Worm (Caenorhabditis elegans): ENCODE results near the gene ZK829.7.

ZK829.7 gene

DNA sequence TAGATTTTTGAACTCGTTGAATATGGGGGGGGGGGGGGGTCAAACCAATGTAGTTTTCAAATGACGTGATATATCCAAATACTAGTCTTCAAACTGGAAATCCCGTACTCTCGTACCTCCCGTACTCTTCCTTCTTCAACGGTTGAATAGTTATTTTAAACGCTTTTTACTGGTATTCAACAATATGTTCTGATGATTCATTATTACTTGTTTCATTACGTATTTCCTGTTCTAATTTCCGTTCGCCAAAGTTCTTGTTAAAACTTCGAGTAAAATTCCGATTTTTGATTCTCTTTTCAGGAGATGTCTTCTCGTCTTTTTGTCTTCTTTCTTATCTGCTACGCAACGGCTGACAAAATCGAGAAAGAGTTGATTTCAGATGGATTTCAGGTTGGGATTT lies 30.8 kb downstream of the ZK829.7 start, which contains the start of gene nhx-9:
Gene nhx-9, plus strand, starts transcription at position 301 of the 400 bp plus-strand sequence.
- TF ChIP-seq pqm-1 (tag; optimal IDR thresholded peaks at IDR 0.05) (no peak), ztf-4 (tag; optimal IDR thresholded peaks at IDR 0.05) (no peak), fkh-10 (GFP tag; optimal IDR thresholded peaks at IDR 0.05) (no peak), nhr-77 (tag; optimal IDR thresholded peaks at IDR 0.05) (no peak), mml-1 (tag; optimal IDR thresholded peaks at IDR 0.05) (no peak), pha-4 (tag; optimal IDR thresholded peaks at IDR 0.05) (no peak), skn-1 (tag; optimal IDR thresholded peaks at IDR 0.05) (no peak), R02D3.7 (tag; optimal IDR thresholded peaks at IDR 0.05) (no peak), daf-12 (tag; optimal IDR thresholded peaks at IDR 0.05) (no peak), ceh-28 (tag; optimal IDR thresholded peaks at IDR 0.05) (no peak), nhr-23 (tag; optimal IDR thresholded peaks at IDR 0.05) (no peak), nhr-76 (tag; optimal IDR thresholded peaks at IDR 0.05) (no peak), elt-1 (tag; optimal IDR thresholded peaks at IDR 0.05) (no peak), elt-2 (tag; optimal IDR thresholded peaks at IDR 0.05) (no peak), nfya-1 (tag; optimal IDR thresholded peaks at IDR 0.05; ENCODE audit: insufficient read depth) (no peak), nhr-43 (tag; optimal IDR thresholded peaks at IDR 0.05; ENCODE audit: poor library complexity, severe bottlenecking) (no peak), zag-1 (tag; optimal IDR thresholded peaks at IDR 0.05) (no peak)

DNA sequence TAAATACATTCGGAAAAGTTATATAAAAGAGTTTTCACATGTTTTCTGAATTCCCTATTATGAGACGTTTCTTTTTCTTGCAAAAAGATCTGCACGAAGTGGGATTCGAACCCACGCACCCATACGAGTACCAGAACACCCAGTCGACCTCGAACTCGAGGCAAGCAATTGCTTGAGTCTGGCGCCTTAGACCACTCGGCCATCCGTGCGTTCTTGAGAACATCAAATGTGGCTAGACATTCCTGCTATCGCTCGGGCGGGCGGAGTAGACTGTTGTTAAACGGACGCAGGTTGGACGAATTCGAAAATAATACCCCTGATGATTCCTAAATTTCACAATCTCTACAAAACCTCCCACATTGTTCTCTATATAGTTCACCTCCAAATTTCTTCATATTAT lies 32.9 kb downstream of the ZK829.7 start:
- no peak for TF ChIP-seq eor-1 (tag; optimal IDR thresholded peaks at IDR 0.05)
- peak; percentile 33 for TF ChIP-seq nhr-23 (tag; optimal IDR thresholded peaks at IDR 0.05)
- peak in 1 of 3 experiments; percentile 41 for TF ChIP-seq elt-3 (tag; optimal IDR thresholded peaks at IDR 0.05)
- peak; percentile 22 for TF ChIP-seq hmg-11 (tag; optimal IDR thresholded peaks at IDR 0.05)
- peak; percentile 37 for TF ChIP-seq elt-2 (tag; optimal IDR thresholded peaks at IDR 0.05)
- peak; percentile 31 for TF ChIP-seq lsy-12 (tag; optimal IDR thresholded peaks at IDR 0.05)
- TF ChIP-seq fkh-2 (tag; optimal IDR thresholded peaks at IDR 0.05), result no peak
- peak; percentile 60 for TF ChIP-seq nhr-43 (tag; optimal IDR thresholded peaks at IDR 0.05; ENCODE audit: poor library complexity, severe bottlenecking)
- peak; percentile 41 for TF ChIP-seq lin-39 (tag; optimal IDR thresholded peaks at IDR 0.05)
- no peak for TF ChIP-seq mml-1 (tag; optimal IDR thresholded peaks at IDR 0.05)
- no peak for TF ChIP-seq ztf-11 (tag; optimal IDR thresholded peaks at IDR 0.05)
- TF ChIP-seq nfya-1 (tag; optimal IDR thresholded peaks at IDR 0.05; ENCODE audit: insufficient read depth), result peak; percentile 51
- peak; percentile 56 for TF ChIP-seq nhr-25 (tag; optimal IDR thresholded peaks at IDR 0.05)

DNA sequence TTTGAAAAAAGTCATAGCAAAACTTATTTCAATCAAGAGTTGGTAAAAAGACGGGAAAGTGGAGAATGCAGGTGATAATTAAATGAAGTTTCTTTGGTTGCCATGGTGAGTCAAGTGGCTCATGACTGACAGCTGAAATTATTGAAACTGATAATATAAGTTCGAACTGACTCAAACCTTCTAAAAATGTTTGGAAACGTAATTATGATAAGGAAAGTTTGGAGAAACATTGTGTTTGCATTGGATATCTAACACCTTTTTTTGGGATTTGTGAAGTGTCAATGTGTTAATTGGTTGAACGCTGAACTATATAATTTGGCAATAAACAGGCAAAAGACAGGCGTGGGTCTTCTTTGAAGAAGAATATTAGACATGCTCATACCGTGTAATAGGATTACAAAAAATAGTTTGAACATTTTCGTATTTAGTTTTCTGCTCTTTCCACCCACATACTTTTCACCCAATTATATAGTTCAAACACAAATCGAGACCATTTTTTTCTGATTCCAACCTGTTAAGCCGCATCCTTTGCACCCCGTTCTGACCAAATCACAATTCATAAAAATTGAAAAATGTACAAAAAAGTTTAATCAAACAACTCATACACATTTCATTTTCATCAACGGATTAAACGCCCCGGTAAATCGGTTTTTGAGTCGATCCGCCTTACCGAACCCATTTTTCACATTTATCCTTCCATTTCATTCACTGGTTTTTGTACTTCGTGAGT lies 35.8 kb downstream of the ZK829.7 start, which contains the start of the genes srlf-33 and srlf-32:
Gene srlf-33, minus strand, starts transcription at position 101 of the 730 bp plus-strand sequence.
Gene srlf-32, plus strand, starts transcription at position 680 of the 730 bp plus-strand sequence.
- TF ChIP-seq fos-1 (tag; optimal IDR thresholded peaks at IDR 0.05) (no peak), jun-1 (tag; optimal IDR thresholded peaks at IDR 0.05) (no peak), ztf-11 (tag; optimal IDR thresholded peaks at IDR 0.05) (no peak), fkh-10 (GFP tag; optimal IDR thresholded peaks at IDR 0.05) (no peak), skn-1 (tag; optimal IDR thresholded peaks at IDR 0.05) (no peak), elt-3 (tag; optimal IDR thresholded peaks at IDR 0.05) (no peak), sea-2 (GFP tag; optimal IDR thresholded peaks at IDR 0.05) (no peak), ceh-28 (tag; optimal IDR thresholded peaks at IDR 0.05) (no peak), ama-1 (optimal IDR thresholded peaks at IDR 0.05) (no peak), lsy-12 (tag; optimal IDR thresholded peaks at IDR 0.05) (no peak), nhr-237 (tag; optimal IDR thresholded peaks at IDR 0.05) (no peak), tbx-2 (tag; optimal IDR thresholded peaks at IDR 0.05) (no peak), nhr-77 (tag; optimal IDR thresholded peaks at IDR 0.05) (no peak), ceh-16 (tag; optimal IDR thresholded peaks at IDR 0.05) (no peak), nfya-1 (tag; optimal IDR thresholded peaks at IDR 0.05; ENCODE audit: insufficient read depth) (no peak), mml-1 (tag; optimal IDR thresholded peaks at IDR 0.05) (no peak), elt-2 (tag; optimal IDR thresholded peaks at IDR 0.05) (no peak), fkh-2 (tag; optimal IDR thresholded peaks at IDR 0.05) (no peak), pha-4 (tag; optimal IDR thresholded peaks at IDR 0.05) (no peak)

DNA sequence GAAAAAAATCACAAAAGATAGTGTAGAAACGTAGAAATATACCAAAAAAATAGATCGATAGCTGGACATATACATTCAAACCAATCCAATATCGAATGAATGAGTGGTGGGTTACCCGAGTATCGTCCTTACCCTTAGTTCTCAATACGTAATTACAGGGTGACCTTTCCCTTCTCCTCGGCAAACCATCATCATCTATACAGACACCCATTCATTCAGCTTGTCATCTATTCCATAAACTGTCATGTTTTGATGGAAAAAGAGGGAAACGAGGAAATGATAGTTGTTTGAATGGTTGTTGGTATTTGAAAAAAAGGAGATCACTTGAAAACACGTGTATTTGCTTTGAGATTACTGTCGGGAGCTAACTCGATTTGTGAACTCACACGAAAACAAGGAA lies 37.2 kb downstream of the ZK829.7 start:
- TF ChIP-seq fkh-2 (tag; optimal IDR thresholded peaks at IDR 0.05) (no peak), sea-2 (GFP tag; optimal IDR thresholded peaks at IDR 0.05) (no peak), nfya-1 (tag; optimal IDR thresholded peaks at IDR 0.05; ENCODE audit: insufficient read depth) (no peak), nhr-77 (tag; optimal IDR thresholded peaks at IDR 0.05) (no peak), ceh-9 (tag; optimal IDR thresholded peaks at IDR 0.05) (no peak), mdl-1 (tag; optimal IDR thresholded peaks at IDR 0.05) (no peak), eor-1 (tag; optimal IDR thresholded peaks at IDR 0.05) (no peak), ztf-11 (tag; optimal IDR thresholded peaks at IDR 0.05) (no peak), ztf-4 (tag; optimal IDR thresholded peaks at IDR 0.05) (no peak)

All from whole organism, L3 larva.